Fruit fly (Drosophila melanogaster): ENCODE measurements around the gene CrebA.

Gene CrebA

dm6 chr3L:15532368-15533030 lies 2.7 kb upstream of the CrebA start:
- TF ChIP-seq crc (GFP tag; optimal IDR thresholded peaks at IDR 0.05), result no peak
- peak; percentile 55; the same call in 1 of the 2 replicates for TF ChIP-seq CG32772 (GFP tag; IDR thresholded peaks at IDR 0.05)
- TF ChIP-seq CG14710 (tag; optimal IDR thresholded peaks at IDR 0.05), result peak; percentile 74
- peak; percentile 68 for TF ChIP-seq CG9727 (GFP tag; optimal IDR thresholded peaks at IDR 0.05)
- peak; percentile 44 for TF ChIP-seq Six4 (GFP tag; optimal IDR thresholded peaks at IDR 0.05)
- TF ChIP-seq lmd (GFP tag; IDR thresholded peaks at IDR 0.05), result peak; percentile 58
- TF ChIP-seq vvl (GFP tag; IDR thresholded peaks at IDR 0.05), result peak; percentile 73
- TF ChIP-seq Neu2 (GFP tag; optimal IDR thresholded peaks at IDR 0.05; ENCODE audit: borderline replicate concordance), result no peak
- peak; percentile 3 for TF ChIP-seq Xbp1 (GFP tag; optimal IDR thresholded peaks at IDR 0.05)
- TF ChIP-seq CG1647 (GFP tag; optimal IDR thresholded peaks at IDR 0.05), result no peak
- no peak for TF ChIP-seq jigr1 (GFP tag; IDR thresholded peaks at IDR 0.05)
- TF ChIP-seq shn (GFP tag; optimal IDR thresholded peaks at IDR 0.05), result no peak
- TF ChIP-seq Dip2 (GFP tag; IDR thresholded peaks at IDR 0.05), result no peak
- peak; percentile 23; the same call in 1 of the 2 replicates for TF ChIP-seq chm (GFP tag; IDR thresholded peaks at IDR 0.05)
- TF ChIP-seq CG13287 (GFP tag; IDR thresholded peaks at IDR 0.05; ENCODE audit: partially characterized antibody), result peak; percentile 25; the same call in 1 of the 2 replicates
- no peak for TF ChIP-seq stwl (tag; optimal IDR thresholded peaks at IDR 0.05)
- peak; percentile 63 for TF ChIP-seq dmrt99B (tag; optimal IDR thresholded peaks at IDR 0.05)
- no peak for TF ChIP-seq lov (optimal IDR thresholded peaks at IDR 0.05)
- 0 out of 3 replicates have a peak, but pooled peaks have one; percentile 27 for TF ChIP-seq lov (GFP tag; IDR thresholded peaks at IDR 0.05)
- TF ChIP-seq CG10366 (GFP tag; IDR thresholded peaks at IDR 0.05), result peak; percentile 35; the same call in 1 of the 2 replicates
- peak; percentile 1 for TF ChIP-seq Chrac-16 (GFP tag; optimal IDR thresholded peaks at IDR 0.05)
- TF ChIP-seq eyg (GFP tag; optimal IDR thresholded peaks at IDR 0.05), result peak; percentile 21
- peak in 1 of 2 experiments; percentile 15 for TF ChIP-seq bsh (GFP tag; optimal IDR thresholded peaks at IDR 0.05)
- TF ChIP-seq CG30403 (GFP tag; optimal IDR thresholded peaks at IDR 0.05), result peak; percentile 32
- peak; percentile 63 for TF ChIP-seq CG14441 (GFP tag; IDR thresholded peaks at IDR 0.05)
- no peak for TF ChIP-seq tll (GFP tag; optimal IDR thresholded peaks at IDR 0.05)
- TF ChIP-seq fru (optimal IDR thresholded peaks at IDR 0.05), result no peak
- no peak for TF ChIP-seq wek (GFP tag; optimal IDR thresholded peaks at IDR 0.05)
- TF ChIP-seq Rfx (GFP tag; IDR thresholded peaks at IDR 0.05), result peak; percentile 23; the same call in 1 of the 2 replicates
- TF ChIP-seq CG18262 (tag; optimal IDR thresholded peaks at IDR 0.05), result peak; percentile 79
- no peak for TF ChIP-seq Opbp (GFP tag; IDR thresholded peaks at IDR 0.05; ENCODE audit: partially characterized antibody)
- TF ChIP-seq CG7372 (GFP tag; IDR thresholded peaks at IDR 0.05), result peak; percentile 23; the same call in 1 of the 2 replicates
- peak; percentile 2 for TF ChIP-seq Hsf (GFP tag; optimal IDR thresholded peaks at IDR 0.05)
- peak; percentile 35; the same call in 1 of the 2 replicates for TF ChIP-seq CG8765 (GFP tag; IDR thresholded peaks at IDR 0.05)
- peak; percentile 34; the same call in 1 of the 2 replicates for TF ChIP-seq CG6689 (GFP tag; IDR thresholded peaks at IDR 0.05)
- no peak for TF ChIP-seq CG4854 (GFP tag; optimal IDR thresholded peaks at IDR 0.05)
- TF ChIP-seq Pdp1 (GFP tag; optimal IDR thresholded peaks at IDR 0.05), result peak in 1 of 2 experiments; percentile 32
- TF ChIP-seq pnt (GFP tag; optimal IDR thresholded peaks at IDR 0.05), result no peak
- no peak for TF ChIP-seq CG14965 (GFP tag; optimal IDR thresholded peaks at IDR 0.05; ENCODE audit: borderline replicate concordance)
- TF ChIP-seq klu (GFP tag; IDR thresholded peaks at IDR 0.05), result peak; percentile 27; the same call in 1 of the 2 replicates
- TF ChIP-seq GATAe (GFP tag; conservative IDR thresholded peaks at IDR 0.05), result no peak
- TF ChIP-seq sna (GFP tag; IDR thresholded peaks at IDR 0.05; ENCODE audit: partially characterized antibody), result no peak
- TF ChIP-seq CG10274 (GFP tag; optimal IDR thresholded peaks at IDR 0.05), result peak; percentile 6
- TF ChIP-seq row (GFP tag; IDR thresholded peaks at IDR 0.05), result peak; percentile 48
- TF ChIP-seq az2 (GFP tag; optimal IDR thresholded peaks at IDR 0.05), result peak; percentile 16
- peak; percentile 34; the same call in 1 of the 2 replicates for TF ChIP-seq CG17328 (GFP tag; IDR thresholded peaks at IDR 0.05)
- peak; percentile 78 for TF ChIP-seq Sox100B (GFP tag; optimal IDR thresholded peaks at IDR 0.05)
- TF ChIP-seq Drgx (GFP tag; IDR thresholded peaks at IDR 0.05), result peak; percentile 70
- no peak for TF ChIP-seq D (optimal IDR thresholded peaks at IDR 0.05)
- peak; percentile 70 for TF ChIP-seq D (GFP tag; optimal IDR thresholded peaks at IDR 0.05)

Measured in whole organism, embryonic.